Fruit fly (Drosophila melanogaster): Measurements from ENCODE around the gene CG9643.

dm6 chr2L:2944509-2944908, 34.6 kb downstream of the CG9643 start:
- no peak for TF ChIP-seq CG8478 (optimal IDR thresholded peaks at IDR 0.05)
- no peak for TF ChIP-seq CTCF (optimal IDR thresholded peaks at IDR 0.05)
